Worm (Caenorhabditis elegans) whole organism, L4 larva: ENCODE measurements around the gene M110.7.
A peak's percentile ranks its signal among the peaks of the same experiment; 100 is the strongest.

Experiments used
- Y75B8A.6 ChIP-seq: fragments of 200-800 bp; sonication (Bioruptor generic); IDR thresholded peaks from 2 replicates; pipeline ENCODE4 v1.3.6; 2022; ENCODE audit warnings: missing genetic modification reagents, missing genetic modification characterization, missing compliant biosample characterization
- ZK546.5 ChIP-seq, 2 experiments: sonication (generic microtip); optimal IDR thresholded peaks; 2 replicates each; lab custom pipeline; 2017; ENCODE audit warnings: missing biosample characterization in 2 of 2, missing genetic modification characterization in 2 of 2
- arid-1 ChIP-seq: fragments of 200-800 bp; sonication (Bioruptor generic); conservative IDR thresholded peaks from 2 replicates; pipeline ENCODE4 v1.3.6; 2022; ENCODE audit warnings: missing genetic modification reagents, missing genetic modification characterization, missing compliant biosample characterization
- ceh-28 ChIP-seq: fragments of 150-350 bp; optimal IDR thresholded peaks from 2 replicates; lab custom pipeline; 2014; ENCODE audit warnings: missing biosample characterization, missing genetic modification reagents, missing genetic modification characterization
- ceh-82 ChIP-seq: sonication (generic microtip); optimal IDR thresholded peaks from 2 replicates; lab custom pipeline; 2017; ENCODE audit warnings: missing biosample characterization, missing genetic modification characterization
- ces-1 ChIP-seq: fragments of 150-350 bp; sonication (generic microtip); optimal IDR thresholded peaks from 4 replicates; lab custom pipeline; 2014; ENCODE audit warnings: missing biosample characterization, missing genetic modification reagents, missing genetic modification characterization
- daf-12 ChIP-seq: fragments of 150-350 bp; optimal IDR thresholded peaks from 2 replicates; lab custom pipeline; 2014; ENCODE audit warnings: missing biosample characterization, missing genetic modification reagents, missing genetic modification characterization
- daf-16 ChIP-seq, 3 experiments: sonication (generic microtip); optimal IDR thresholded peaks; 2 replicates each; lab custom pipeline; 2016 to 2017; ENCODE audit warnings: missing genetic modification characterization in 3 of 3, missing genetic modification reagents in 3 of 3, mild to moderate bottlenecking in 2 of 3, missing compliant biosample characterization in 2 of 3, missing biosample characterization in 1 of 3, moderate library complexity in 1 of 3
- daf-8 ChIP-seq: fragments of 200-800 bp; sonication (Bioruptor generic); IDR thresholded peaks from 2 replicates; pipeline ENCODE4 v1.3.6; 2022; ENCODE audit warnings: missing genetic modification characterization, missing compliant biosample characterization
- duxl-1 ChIP-seq: sonication (generic microtip); optimal IDR thresholded peaks from 2 replicates; lab custom pipeline; 2016; ENCODE audit warnings: mild to moderate bottlenecking, missing genetic modification characterization, moderate library complexity, missing compliant biosample characterization; ENCODE audit not compliant: poor library complexity
- fos-1 ChIP-seq: fragments of 150-350 bp; optimal IDR thresholded peaks from 2 replicates; lab custom pipeline; 2014; ENCODE audit warnings: missing biosample characterization, missing genetic modification characterization
- gei-8 ChIP-seq: fragments of 200-800 bp; sonication (Bioruptor generic); optimal IDR thresholded peaks from 2 replicates; lab custom pipeline; 2018; ENCODE audit warnings: mild to moderate bottlenecking, missing genetic modification characterization, missing compliant biosample characterization
- hif-1 ChIP-seq, 2 experiments: sonication (generic microtip); optimal IDR thresholded peaks; 2 replicates each; lab custom pipeline; 2016 to 2017; ENCODE audit warnings: missing compliant biosample characterization in 2 of 2, missing genetic modification characterization in 2 of 2, missing genetic modification reagents in 2 of 2, missing genotype in 2 of 2, mild to moderate bottlenecking in 1 of 2
- hlh-11 ChIP-seq: fragments of 200-800 bp; sonication (Bioruptor generic); optimal IDR thresholded peaks from 2 replicates; lab custom pipeline; 2018; ENCODE audit warnings: mild to moderate bottlenecking, missing genetic modification characterization, missing compliant biosample characterization
- hlh-30 ChIP-seq: sonication (generic microtip); optimal IDR thresholded peaks from 2 replicates; lab custom pipeline; 2017; ENCODE audit warnings: antibody characterized with exemption, mild to moderate bottlenecking, missing genetic modification characterization, missing compliant biosample characterization; ENCODE audit not compliant: insufficient read depth
- lim-7 ChIP-seq: fragments of 200-800 bp; sonication (Bioruptor generic); IDR thresholded peaks from 2 replicates; pipeline ENCODE4 v1.3.6; 2022; ENCODE audit warnings: missing genetic modification characterization, missing compliant biosample characterization
- lin-38 ChIP-seq: fragments of 200-800 bp; sonication (Bioruptor generic); IDR thresholded peaks from 2 replicates; pipeline ENCODE4 v1.3.6; 2022; ENCODE audit warnings: missing genetic modification reagents, missing genetic modification characterization, missing compliant biosample characterization
- lir-3 ChIP-seq: sonication (generic microtip); optimal IDR thresholded peaks from 2 replicates; lab custom pipeline; 2016; ENCODE audit warnings: mild to moderate bottlenecking, missing genetic modification characterization, missing compliant biosample characterization
- madf-5 ChIP-seq, 2 experiments: fragments of 200-800 bp; sonication (Bioruptor generic); IDR thresholded peaks; 2 replicates each; pipeline ENCODE4 v1.3.6; 2022; ENCODE audit warnings: missing compliant biosample characterization in 2 of 2, missing genetic modification characterization in 2 of 2
- mdl-1 ChIP-seq, 2 experiments: fragments of 150-350 bp in 1 of 2; sonication (generic microtip) in 1 of 2; optimal IDR thresholded peaks; 2 replicates each; lab custom pipeline; 2014 to 2017; ENCODE audit warnings: missing biosample characterization in 2 of 2, missing genetic modification characterization in 2 of 2
- mep-1 ChIP-seq: fragments of 150-350 bp; sonication (generic microtip); optimal IDR thresholded peaks from 3 replicates; lab custom pipeline; 2014; ENCODE audit warnings: missing biosample characterization, missing genetic modification characterization
- mxl-3 ChIP-seq: fragments of 200-800 bp; sonication (Bioruptor generic); optimal IDR thresholded peaks from 2 replicates; lab custom pipeline; 2018; ENCODE audit warnings: mild to moderate bottlenecking, missing genetic modification characterization, missing compliant biosample characterization
- nhr-102 ChIP-seq: sonication (generic microtip); optimal IDR thresholded peaks from 2 replicates; lab custom pipeline; 2016; ENCODE audit warnings: mild to moderate bottlenecking, missing genetic modification characterization, moderate library complexity, missing compliant biosample characterization
- nhr-111 ChIP-seq: fragments of 200-800 bp; sonication (Bioruptor generic); optimal IDR thresholded peaks from 2 replicates; lab custom pipeline; 2018; ENCODE audit warnings: mild to moderate bottlenecking, missing genetic modification characterization, missing compliant biosample characterization
- nhr-28 ChIP-seq: fragments of 150-350 bp; optimal IDR thresholded peaks from 2 replicates; lab custom pipeline; 2014; ENCODE audit warnings: missing biosample characterization, missing genetic modification characterization
- nhr-42 ChIP-seq: fragments of 200-800 bp; sonication (Bioruptor generic); IDR thresholded peaks from 2 replicates; pipeline ENCODE4 v1.3.6; 2022; ENCODE audit warnings: missing genetic modification characterization, missing compliant biosample characterization
- nhr-76 ChIP-seq: fragments of 150-350 bp; optimal IDR thresholded peaks from 2 replicates; lab custom pipeline; 2014; ENCODE audit warnings: missing biosample characterization, missing genetic modification characterization
- set-16 ChIP-seq: fragments of 200-800 bp; sonication (Bioruptor generic); IDR thresholded peaks from 2 replicates; pipeline ENCODE4 v1.3.6; 2022; ENCODE audit warnings: missing genetic modification reagents, missing genetic modification characterization, missing compliant biosample characterization
- spr-3 ChIP-seq: fragments of 200-800 bp; sonication (Bioruptor generic); optimal IDR thresholded peaks from 2 replicates; lab custom pipeline; 2018; ENCODE audit warnings: mild to moderate bottlenecking, missing genetic modification characterization, missing compliant biosample characterization
- unc-130 ChIP-seq: sonication (generic microtip); optimal IDR thresholded peaks from 2 replicates; lab custom pipeline; 2016; ENCODE audit warnings: missing genetic modification reagents, missing genetic modification characterization, missing compliant biosample characterization
- unc-62 ChIP-seq, 3 experiments: fragments of 150-350 bp in 1 of 3; sonication (generic microtip); optimal IDR thresholded peaks in 2 of 3; peaks in 1 of 3; 1 replicate in 1 of 3; 2 replicates in 2 of 3; lab custom pipeline; 2014 to 2017; ENCODE audit warnings: missing biosample characterization in 3 of 3, missing genetic modification characterization in 3 of 3, missing genetic modification reagents in 3 of 3, missing genotype in 1 of 3
- zag-1 ChIP-seq: fragments of 150-350 bp; optimal IDR thresholded peaks from 2 replicates; lab custom pipeline; 2014; ENCODE audit warnings: missing biosample characterization, missing genetic modification characterization
- ztf-7 ChIP-seq: fragments of 150-350 bp; optimal IDR thresholded peaks from 2 replicates; lab custom pipeline; 2014; ENCODE audit warnings: missing biosample characterization, missing genetic modification characterization

Gene M110.7

DNA sequence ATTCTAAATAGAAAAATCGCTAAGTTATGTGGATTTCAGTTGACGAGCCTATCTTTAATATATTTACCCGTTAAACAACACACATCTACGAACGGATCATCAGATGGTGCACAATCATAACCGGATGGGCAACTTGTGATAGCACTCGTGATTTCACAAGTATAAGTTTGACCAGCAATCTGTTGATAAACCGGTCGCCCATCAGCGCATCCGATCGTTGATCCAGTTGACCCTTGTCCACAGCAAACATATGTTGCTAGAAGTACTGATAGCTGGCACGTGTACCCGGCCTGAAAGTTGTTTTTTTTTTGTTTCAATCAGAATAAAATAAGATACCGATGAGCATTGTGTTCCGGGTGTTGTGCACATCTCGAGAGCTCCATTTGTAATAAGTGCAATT, 35.1 kb downstream of the M110.7 start:
- TF ChIP-seq hlh-30 (peak; percentile 17), daf-12 (tag; lab: Kevin White, UChicago) (no peak), hif-1 (tag; optimal IDR thresholded peaks at IDR 0.05; lab: Kevin White, UChicago) (no peak), fos-1 (tag; lab: Kevin White, UChicago) (no peak), mdl-1 (tag; optimal IDR thresholded peaks at IDR 0.05; lab: Kevin White, UChicago) (peak in 1 of 2 experiments; percentile 56), ceh-28 (tag; lab: Kevin White, UChicago) (no peak), hlh-11 (tag; lab: Kevin White, UChicago) (peak; percentile 17), daf-8 (GFP tag; lab: Robert Waterston, UW) (no peak), gei-8 (no peak), nhr-28 (tag; lab: Kevin White, UChicago) (peak; percentile 53)

DNA sequence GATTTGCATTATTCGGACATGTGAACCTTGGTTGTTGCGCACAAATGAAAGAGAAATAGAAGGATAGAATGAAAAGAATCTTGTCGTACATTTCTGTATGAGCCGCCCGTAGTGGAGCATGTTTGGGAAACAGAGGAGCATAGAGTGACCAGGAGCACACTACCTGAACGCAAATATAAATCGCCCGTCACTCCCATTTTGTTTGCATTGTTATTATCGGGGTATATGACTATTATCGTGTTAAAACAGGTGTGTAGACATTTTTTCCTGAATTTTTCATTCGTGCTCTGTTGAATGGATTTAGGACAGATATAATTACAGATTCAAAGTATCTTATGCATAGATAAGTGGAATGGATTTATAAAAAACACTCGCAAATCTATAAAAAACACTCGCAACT, 36.8 kb downstream of the M110.7 start, which contains the start of gene K01C8.2:
Gene K01C8.2, minus strand, starts transcription at position 101 of the 400 bp plus-strand sequence.
- TF ChIP-seq nhr-111 (GFP tag; lab: Kevin White, UChicago) = no peak
- no peak for TF ChIP-seq set-16
- TF ChIP-seq Y75B8A.6 = no peak
- TF ChIP-seq lim-7 (GFP tag; lab: Robert Waterston, UW) = no peak
- no peak for TF ChIP-seq ztf-7 (tag; lab: Kevin White, UChicago)
- no peak for TF ChIP-seq gei-8
- no peak for TF ChIP-seq duxl-1 (tag; lab: Kevin White, UChicago)
- no peak for TF ChIP-seq nhr-28 (tag; lab: Kevin White, UChicago)
- TF ChIP-seq arid-1 (GFP tag; lab: Robert Waterston, UW) = no peak
- no peak for TF ChIP-seq lir-3 (tag; lab: Kevin White, UChicago)
- TF ChIP-seq nhr-76 (tag; lab: Kevin White, UChicago) = no peak
- TF ChIP-seq ZK546.5 (tag; optimal IDR thresholded peaks at IDR 0.05; lab: Kevin White, UChicago) = no peak

DNA sequence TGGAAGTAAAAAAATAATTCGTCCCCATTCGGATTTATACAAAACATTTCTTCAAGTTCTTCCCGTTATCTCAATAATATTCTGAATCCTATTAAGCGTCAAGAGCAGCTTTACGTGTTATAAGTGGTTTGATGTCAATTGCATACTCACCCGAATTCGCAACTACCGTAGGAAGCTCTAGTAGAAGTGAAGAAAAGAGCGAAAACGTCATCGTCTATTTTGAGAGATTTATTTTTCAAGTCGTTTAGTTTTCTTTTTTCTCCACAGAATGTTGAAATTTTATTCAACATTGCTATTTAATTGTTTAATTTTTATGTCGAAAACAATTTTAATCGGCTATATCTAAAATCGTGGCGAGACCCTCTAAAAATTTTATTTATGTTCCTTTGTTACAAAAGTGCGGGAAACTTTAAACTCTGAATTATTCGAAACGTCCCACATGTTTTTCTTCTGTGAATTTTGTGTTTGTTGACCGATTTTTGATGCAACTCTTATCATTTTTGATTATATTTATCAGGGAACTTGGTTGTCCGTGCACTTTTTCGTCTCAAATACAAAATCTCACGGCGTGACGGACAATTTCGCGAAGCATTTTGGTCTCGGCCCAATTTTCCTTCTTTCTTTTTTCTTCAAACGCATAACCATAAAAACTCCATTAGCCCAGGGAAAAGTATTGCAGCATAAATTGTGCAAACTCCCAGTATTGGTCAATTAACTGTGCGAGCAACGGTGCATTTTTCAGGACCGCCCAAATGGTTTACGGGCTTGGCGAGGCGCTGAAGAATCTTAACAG, 37.5 kb downstream of the M110.7 start, which contains the start of gene tdc-1:
Gene tdc-1, plus strand, starts transcription at position 743 of the 793 bp plus-strand sequence.
- TF ChIP-seq daf-16 (GFP tag; optimal IDR thresholded peaks at IDR 0.05; lab: Kevin White, UChicago) = no peak
- TF ChIP-seq daf-16 (tag; optimal IDR thresholded peaks at IDR 0.05; lab: Kevin White, UChicago) = peak; percentile 11
- TF ChIP-seq fos-1 (tag; lab: Kevin White, UChicago) = no peak
- peak in 1 of 2 experiments; percentile 80 for TF ChIP-seq unc-62 (GFP tag; optimal IDR thresholded peaks at IDR 0.05 in 1 of 2; lab: Kevin White, UChicago)
- no peak for TF ChIP-seq unc-62 (tag; optimal IDR thresholded peaks at IDR 0.05; lab: Kevin White, UChicago)
- TF ChIP-seq unc-130 = peak; percentile 7
- no peak for TF ChIP-seq nhr-42 (GFP tag; lab: Robert Waterston, UW)

DNA sequence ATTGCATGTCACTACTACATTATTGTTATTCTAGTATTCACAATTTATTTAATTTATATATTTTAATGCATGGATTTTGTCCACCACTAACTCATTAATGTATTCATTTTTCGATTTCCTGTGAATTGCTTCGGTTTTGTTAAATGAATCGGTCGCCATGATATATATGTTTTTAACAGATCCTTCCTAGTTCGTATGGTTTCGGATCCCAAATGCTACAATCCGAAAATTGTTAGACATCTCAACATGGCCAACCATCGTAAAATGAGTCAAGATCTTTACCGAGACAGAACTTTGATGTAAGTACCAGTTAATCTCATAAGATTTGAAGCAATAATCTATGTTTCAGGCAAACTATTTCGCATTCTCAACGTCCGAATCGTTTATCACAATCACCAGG, 40.5 kb downstream of the M110.7 start:
- TF ChIP-seq zag-1 (tag; lab: Kevin White, UChicago) (no peak), nhr-102 (tag; lab: Kevin White, UChicago) (no peak), mxl-3 (no peak), ces-1 (no peak), ceh-82 (tag; lab: Kevin White, UChicago) (no peak), unc-62 (GFP tag; optimal IDR thresholded peaks at IDR 0.05 in 1 of 2; lab: Kevin White, UChicago) (peak in 1 of 2 experiments; percentile 93), unc-62 (tag; optimal IDR thresholded peaks at IDR 0.05; lab: Kevin White, UChicago) (no peak), spr-3 (GFP tag; lab: Kevin White, UChicago) (no peak), lin-38 (GFP tag; lab: Robert Waterston, UW) (0 out of 2 replicates have a peak, but pooled peaks have one; percentile 34), unc-130 (no peak), madf-5 (GFP tag; IDR thresholded peaks at IDR 0.05; lab: Robert Waterston, UW) (no peak), mep-1 (tag; lab: Kevin White, UChicago) (no peak)
- TF ChIP-seq, all 104 proteins: peak for 2
